Worm (Caenorhabditis elegans) whole organism, young adult: Measurements from ENCODE around the gene F35E12.9.

Source experiments
- B0019.2 ChIP-seq: fragments of 200-800 bp; sonication (Bioruptor generic); conservative IDR thresholded peaks from 2 replicates; pipeline ENCODE4 v1.3.6; 2022; ENCODE audit warnings: missing genetic modification reagents, missing genetic modification characterization, missing compliant biosample characterization
- B0261.1 ChIP-seq: sonication (generic microtip); optimal IDR thresholded peaks from 2 replicates; lab custom pipeline; 2016; ENCODE audit warnings: mild to moderate bottlenecking, missing genetic modification characterization, moderate library complexity, missing compliant biosample characterization
- F49E8.2 ChIP-seq: sonication (generic microtip); optimal IDR thresholded peaks from 3 replicates; lab custom pipeline; 2017; ENCODE audit warnings: missing genetic modification characterization, mild to moderate bottlenecking, missing compliant biosample characterization, antibody characterized with exemption, moderate library complexity; ENCODE audit not compliant: insufficient read depth
- K11D2.4 ChIP-seq: fragments of 200-800 bp; sonication (Bioruptor generic); IDR thresholded peaks from 2 replicates; pipeline ENCODE4 v1.3.6; 2022; ENCODE audit warnings: missing genetic modification reagents, missing genetic modification characterization, missing compliant biosample characterization
- K12H6.12 ChIP-seq: fragments of 200-800 bp; sonication (Bioruptor generic); optimal IDR thresholded peaks from 2 replicates; lab custom pipeline; 2018; ENCODE audit warnings: mild to moderate bottlenecking, missing genetic modification characterization, missing compliant biosample characterization
- T26A5.8 ChIP-seq: sonication (generic microtip); optimal IDR thresholded peaks from 2 replicates; lab custom pipeline; 2016; ENCODE audit warnings: missing genetic modification characterization, missing compliant biosample characterization
- Y56A3A.18 ChIP-seq: fragments of 200-800 bp; sonication (Bioruptor generic); IDR thresholded peaks from 2 replicates; pipeline ENCODE4 v1.3.6; 2022; ENCODE audit warnings: missing genetic modification reagents, missing genetic modification characterization, missing compliant biosample characterization
- Y79H2A.3 ChIP-seq: fragments of 200-800 bp; sonication (Bioruptor generic); conservative IDR thresholded peaks from 2 replicates; pipeline ENCODE4 v1.3.6; 2022; ENCODE audit warnings: missing genetic modification reagents, missing genetic modification characterization, missing compliant biosample characterization
- ama-1 ChIP-seq, 3 experiments: fragments of 150-350 bp in 1 of 3; sonication (generic microtip) in 2 of 3; optimal IDR thresholded peaks; 2 replicates each; lab custom pipeline; 2014 to 2018; ENCODE audit warnings: missing biosample characterization in 2 of 3, missing genetic modification characterization in 2 of 3, missing genetic modification reagents in 2 of 3
- athp-1 ChIP-seq: sonication (generic microtip); optimal IDR thresholded peaks from 2 replicates; lab custom pipeline; 2017; ENCODE audit warnings: mild to moderate bottlenecking, missing genetic modification characterization, missing compliant biosample characterization
- bed-1 ChIP-seq: fragments of 200-800 bp; sonication (Bioruptor generic); IDR thresholded peaks from 2 replicates; pipeline ENCODE4 v1.3.6; 2022; ENCODE audit warnings: missing genetic modification reagents, missing genetic modification characterization, missing compliant biosample characterization
- bed-2 ChIP-seq: fragments of 200-800 bp; sonication (Bioruptor generic); IDR thresholded peaks from 2 replicates; pipeline ENCODE4 v1.3.6; 2022; ENCODE audit warnings: missing genetic modification reagents, missing genetic modification characterization, missing compliant biosample characterization
- ccch-3 ChIP-seq: fragments of 200-800 bp; sonication (Bioruptor generic); optimal IDR thresholded peaks from 2 replicates; lab custom pipeline; 2018; ENCODE audit warnings: mild to moderate bottlenecking, missing genetic modification characterization, missing compliant biosample characterization
- cebp-1 ChIP-seq, 2 experiments: fragments of 200-800 bp in 1 of 2; sonication (Bioruptor generic) in 1 of 2; sonication (generic microtip) in 1 of 2; IDR thresholded peaks in 1 of 2; optimal IDR thresholded peaks in 1 of 2; 2 replicates each; pipeline versions ENCODE4 v1.3.6 to Lab custom; 2017 to 2022; ENCODE audit warnings: missing compliant biosample characterization in 2 of 2, missing genetic modification characterization in 2 of 2, mild to moderate bottlenecking in 1 of 2, missing genetic modification reagents in 1 of 2, moderate library complexity in 1 of 2
- ceh-100 ChIP-seq: fragments of 200-800 bp; sonication (Bioruptor generic); IDR thresholded peaks from 2 replicates; pipeline ENCODE4 v1.3.6; 2022; ENCODE audit warnings: missing genetic modification reagents, missing genetic modification characterization, missing compliant biosample characterization
- ceh-27 ChIP-seq: fragments of 200-800 bp; sonication (Bioruptor generic); optimal IDR thresholded peaks from 2 replicates; lab custom pipeline; 2018; ENCODE audit warnings: mild to moderate bottlenecking, missing genetic modification characterization, moderate library complexity, missing compliant biosample characterization
- ceh-91 ChIP-seq: fragments of 200-800 bp; sonication (Bioruptor generic); IDR thresholded peaks from 2 replicates; pipeline ENCODE4 v1.3.6; 2022; ENCODE audit warnings: missing genetic modification reagents, missing genetic modification characterization, missing compliant biosample characterization
- die-1 ChIP-seq: sonication (generic microtip); optimal IDR thresholded peaks from 2 replicates; lab custom pipeline; 2016; ENCODE audit warnings: missing genotype, mild to moderate bottlenecking, missing genetic modification characterization, missing compliant biosample characterization
- dpff-1 ChIP-seq: sonication (generic microtip); optimal IDR thresholded peaks from 2 replicates; lab custom pipeline; 2017; ENCODE audit warnings: mild to moderate bottlenecking, missing genetic modification characterization, missing compliant biosample characterization
- dpl-1 ChIP-seq: fragments of 150-350 bp; optimal IDR thresholded peaks from 2 replicates; lab custom pipeline; 2014; ENCODE audit warnings: missing biosample characterization, missing genetic modification reagents, missing genetic modification characterization
- gei-17 ChIP-seq: fragments of 200-800 bp; sonication (Bioruptor generic); optimal IDR thresholded peaks from 2 replicates; lab custom pipeline; 2018; ENCODE audit warnings: mild to moderate bottlenecking, missing genetic modification characterization, missing compliant biosample characterization
- him-1 ChIP-seq: sonication (generic microtip); optimal IDR thresholded peaks from 2 replicates; lab custom pipeline; 2016; ENCODE audit warnings: missing genotype, missing genetic modification reagents, missing genetic modification characterization, missing compliant biosample characterization
- hmg-1.2 ChIP-seq: fragments of 200-800 bp; sonication (Bioruptor generic); IDR thresholded peaks from 2 replicates; pipeline ENCODE4 v1.3.6; 2022; ENCODE audit warnings: missing genetic modification reagents, missing genetic modification characterization, missing compliant biosample characterization
- hrde-1 ChIP-seq: sonication (generic microtip); optimal IDR thresholded peaks from 2 replicates; lab custom pipeline; 2016; ENCODE audit warnings: missing genetic modification characterization, mild to moderate bottlenecking, missing compliant biosample characterization, moderate library complexity, missing genotype, missing genetic modification reagents, borderline replicate concordance
- hsf-1 ChIP-seq: fragments of 200-800 bp; sonication (Bioruptor generic); IDR thresholded peaks from 2 replicates; pipeline ENCODE4 v1.3.6; 2022; ENCODE audit warnings: missing genetic modification reagents, missing genetic modification characterization, missing compliant biosample characterization
- let-526 ChIP-seq: fragments of 200-800 bp; sonication (Bioruptor generic); IDR thresholded peaks from 2 replicates; pipeline ENCODE4 v1.3.6; 2022; ENCODE audit warnings: missing genetic modification reagents, missing genetic modification characterization, missing compliant biosample characterization
- lsy-27 ChIP-seq: sonication (generic microtip); optimal IDR thresholded peaks from 2 replicates; lab custom pipeline; 2017; ENCODE audit warnings: missing genetic modification characterization, mild to moderate bottlenecking, missing compliant biosample characterization, antibody characterized with exemption, missing genotype, borderline replicate concordance; ENCODE audit not compliant: insufficient read depth
- madf-8 ChIP-seq: fragments of 200-800 bp; sonication (Bioruptor generic); conservative IDR thresholded peaks from 2 replicates; pipeline ENCODE4 v1.3.6; 2022; ENCODE audit warnings: missing genetic modification reagents, missing genetic modification characterization, missing compliant biosample characterization
- mel-28 ChIP-seq: sonication (generic microtip); optimal IDR thresholded peaks from 2 replicates; lab custom pipeline; 2016; ENCODE audit warnings: borderline replicate concordance, mild to moderate bottlenecking, missing genetic modification characterization, missing compliant biosample characterization
- nhr-27 ChIP-seq: fragments of 200-800 bp; sonication (Bioruptor generic); optimal IDR thresholded peaks from 2 replicates; lab custom pipeline; 2018; ENCODE audit warnings: mild to moderate bottlenecking, missing genetic modification characterization, moderate library complexity, missing compliant biosample characterization
- nhr-80 ChIP-seq: sonication (generic microtip); optimal IDR thresholded peaks from 2 replicates; lab custom pipeline; 2016; ENCODE audit warnings: missing genetic modification characterization, missing compliant biosample characterization
- nhr-90 ChIP-seq: sonication (generic microtip); optimal IDR thresholded peaks from 2 replicates; lab custom pipeline; 2016; ENCODE audit warnings: missing genotype, mild to moderate bottlenecking, missing genetic modification characterization, missing compliant biosample characterization
- sea-2 ChIP-seq: fragments of 200-800 bp; sonication (Bioruptor generic); IDR thresholded peaks from 2 replicates; pipeline ENCODE4 v1.3.6; 2022; ENCODE audit warnings: missing genetic modification characterization, missing compliant biosample characterization
- snpc-1.1 ChIP-seq: sonication (generic microtip); optimal IDR thresholded peaks from 2 replicates; lab custom pipeline; 2017; ENCODE audit warnings: missing genetic modification characterization, mild to moderate bottlenecking, missing compliant biosample characterization, antibody characterized with exemption, moderate library complexity, missing genotype, missing genetic modification reagents; ENCODE audit not compliant: insufficient read depth
- snpc-4 ChIP-seq, 5 experiments: fragments of 150-350 bp in 1 of 5; sonication (generic microtip) in 4 of 5; optimal IDR thresholded peaks; 2 replicates each; lab custom pipeline; 2014 to 2018; ENCODE audit warnings: missing genetic modification characterization in 5 of 5, missing biosample characterization in 3 of 5, antibody characterized with exemption in 2 of 5, mild to moderate bottlenecking in 2 of 5, missing compliant biosample characterization in 2 of 5, missing genotype in 2 of 5, moderate library complexity in 2 of 5, missing genetic modification reagents in 1 of 5
- tbp1 ChIP-seq: fragments of 200-800 bp; sonication (Bioruptor generic); optimal IDR thresholded peaks from 2 replicates; lab custom pipeline; 2018; ENCODE audit warnings: mild to moderate bottlenecking, missing genetic modification characterization, missing compliant biosample characterization
- tbx-9 ChIP-seq: sonication (generic microtip); optimal IDR thresholded peaks from 2 replicates; lab custom pipeline; 2016; ENCODE audit warnings: borderline replicate concordance, missing genetic modification characterization, inconsistent platforms, missing compliant biosample characterization
- ztf-18 ChIP-seq: sonication (generic microtip); optimal IDR thresholded peaks from 2 replicates; lab custom pipeline; 2016; ENCODE audit warnings: missing genotype, mild to moderate bottlenecking, missing genetic modification characterization, missing compliant biosample characterization
- ztf-22 ChIP-seq: fragments of 200-800 bp; sonication (Bioruptor generic); optimal IDR thresholded peaks from 2 replicates; lab custom pipeline; 2018; ENCODE audit warnings: mild to moderate bottlenecking, missing genetic modification characterization, moderate library complexity, missing compliant biosample characterization
- ztf-25 ChIP-seq: fragments of 200-800 bp; sonication (Bioruptor generic); IDR thresholded peaks from 2 replicates; pipeline ENCODE4 v1.3.6; 2022; ENCODE audit warnings: missing genetic modification reagents, missing genetic modification characterization, missing compliant biosample characterization
- ztf-26 ChIP-seq: sonication (generic microtip); optimal IDR thresholded peaks from 2 replicates; lab custom pipeline; 2017; ENCODE audit warnings: missing genetic modification characterization, missing compliant biosample characterization

Gene F35E12.9

ce11 chrV:13724781-13725180 is 20.1 kb downstream of the F35E12.9 start, which contains the start of gene F35E12.2:
TSS of gene F35E12.2 (minus strand) at chrV:13724881.
- no peak for TF ChIP-seq Y79H2A.3 (GFP tag; lab: Robert Waterston, UW)
- no peak for TF ChIP-seq hsf-1
- no peak for TF ChIP-seq ceh-27 (GFP tag; lab: Kevin White, UChicago)
- TF ChIP-seq nhr-27 (tag; lab: Kevin White, UChicago) = no peak

DNA sequence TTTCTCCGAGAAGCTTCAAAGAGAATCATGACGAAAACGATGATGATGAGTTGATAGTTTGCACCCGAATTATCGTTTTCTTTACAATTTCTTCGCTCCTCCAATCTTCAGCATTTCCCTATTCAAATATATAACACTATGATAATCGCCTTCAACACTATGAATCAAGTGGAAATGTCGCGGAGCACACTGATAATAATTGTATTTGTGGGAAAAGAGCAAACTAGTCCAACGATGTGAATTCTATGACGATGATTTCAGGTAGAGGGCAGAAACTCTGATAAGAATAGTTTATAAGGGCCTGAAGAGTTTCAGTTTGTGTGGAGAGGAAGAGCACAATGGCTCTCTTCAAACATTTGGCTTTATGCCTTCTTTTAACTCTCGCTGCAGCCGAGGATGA is 28.4 kb downstream of the F35E12.9 start, which contains the start of gene T01D3.6:
TSS of gene T01D3.6 (plus strand) at position 294 of the 400 bp plus-strand sequence.
- TF ChIP-seq nhr-90 (tag; lab: Kevin White, UChicago) = no peak
- TF ChIP-seq ztf-22 (GFP tag; lab: Kevin White, UChicago) = peak; percentile 12
- TF ChIP-seq nhr-80 (tag; lab: Kevin White, UChicago) = peak; percentile 65
- no peak for TF ChIP-seq Y56A3A.18 (GFP tag; lab: Robert Waterston, UW)
- TF ChIP-seq lsy-27 (tag; lab: Kevin White, UChicago) = no peak
- no peak for TF ChIP-seq ama-1 (optimal IDR thresholded peaks at IDR 0.05; lab: Kevin White, UChicago)
- no peak for TF ChIP-seq ama-1 (GFP tag; optimal IDR thresholded peaks at IDR 0.05; lab: Kevin White, UChicago)
- TF ChIP-seq mel-28 (tag; lab: Kevin White, UChicago) = no peak
- TF ChIP-seq B0261.1 (tag; lab: Kevin White, UChicago) = no peak
- no peak for TF ChIP-seq snpc-1.1 (tag; lab: Kevin White, UChicago)
- TF ChIP-seq, all 124 proteins: peak for 2

DNA sequence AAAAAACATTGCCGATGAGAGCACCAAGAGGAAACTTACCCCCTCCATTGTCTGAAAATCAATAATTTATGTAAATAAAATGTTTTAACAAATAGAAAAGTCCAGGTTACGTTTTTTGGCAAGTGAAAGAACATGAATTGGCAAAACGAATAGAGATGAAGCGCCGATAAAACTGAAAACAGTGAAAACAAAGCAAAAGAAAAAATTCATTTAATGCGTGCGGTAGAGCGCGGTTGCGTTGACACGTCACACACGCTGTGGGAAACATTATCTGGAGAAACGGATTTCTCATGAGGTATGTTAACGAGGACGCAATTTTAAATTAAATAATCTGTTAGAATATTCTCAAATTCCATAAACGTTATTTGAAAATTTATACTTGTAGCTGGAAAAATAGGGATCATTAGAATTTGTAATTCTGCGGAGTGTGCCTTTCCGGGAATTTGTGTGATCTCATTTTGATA is 29.7 kb downstream of the F35E12.9 start, which contains the start of gene zipt-9:
TSS of gene zipt-9 (minus strand) at position 51 of the 464 bp plus-strand sequence.
- TF ChIP-seq dpff-1 (tag; lab: Kevin White, UChicago) (no peak), cebp-1 (GFP tag; IDR thresholded peaks at IDR 0.05; lab: Robert Waterston, UW) (no peak), cebp-1 (tag; optimal IDR thresholded peaks at IDR 0.05; lab: Kevin White, UChicago) (no peak), hmg-1.2 (GFP tag; lab: Robert Waterston, UW) (peak; percentile 57), bed-1 (GFP tag; lab: Robert Waterston, UW) (no peak), gei-17 (GFP tag; lab: Kevin White, UChicago) (no peak), tbp1 (GFP tag; lab: Kevin White, UChicago) (peak; percentile 36), ccch-3 (GFP tag; lab: Kevin White, UChicago) (peak; percentile 64), ztf-18 (tag; lab: Kevin White, UChicago) (peak; percentile 68), bed-2 (GFP tag; lab: Robert Waterston, UW) (0 out of 2 replicates have a peak, but pooled peaks have one; percentile 44), K12H6.12 (tag; lab: Kevin White, UChicago) (peak; percentile 64), dpl-1 (GFP tag; lab: Kevin White, UChicago) (no peak), B0019.2 (GFP tag; lab: Robert Waterston, UW) (no peak), sea-2 (no peak), tbx-9 (no peak), ceh-91 (GFP tag; lab: Robert Waterston, UW) (peak; percentile 54), B0261.1 (tag; lab: Kevin White, UChicago) (no peak), K11D2.4 (GFP tag; lab: Robert Waterston, UW) (0 out of 2 replicates have a peak, but pooled peaks have one; percentile 28), T26A5.8 (tag; lab: Kevin White, UChicago) (no peak), ztf-26 (tag; lab: Kevin White, UChicago) (no peak), F49E8.2 (tag; lab: Kevin White, UChicago) (peak; percentile 22), die-1 (tag; lab: Kevin White, UChicago) (no peak), him-1 (tag; lab: Kevin White, UChicago) (peak; percentile 24), athp-1 (no peak), nhr-90 (tag; lab: Kevin White, UChicago) (no peak), snpc-4 (GFP tag; optimal IDR thresholded peaks at IDR 0.05; lab: Kevin White, UChicago) (no peak), snpc-4 (tag; optimal IDR thresholded peaks at IDR 0.05; lab: Kevin White, UChicago) (peak in 2 of 4 experiments; percentile 16 to 63), ztf-22 (GFP tag; lab: Kevin White, UChicago) (no peak), madf-8 (peak; percentile 22; the same call in 1 of the 2 replicates), ceh-100 (GFP tag; lab: Robert Waterston, UW) (peak; percentile 98), let-526 (GFP tag; lab: Robert Waterston, UW) (no peak), hrde-1 (no peak), ztf-25 (GFP tag; lab: Robert Waterston, UW) (0 out of 2 replicates have a peak, but pooled peaks have one; percentile 51)
